Worm (Caenorhabditis elegans): ENCODE data around the gene fut-5.

DNA sequence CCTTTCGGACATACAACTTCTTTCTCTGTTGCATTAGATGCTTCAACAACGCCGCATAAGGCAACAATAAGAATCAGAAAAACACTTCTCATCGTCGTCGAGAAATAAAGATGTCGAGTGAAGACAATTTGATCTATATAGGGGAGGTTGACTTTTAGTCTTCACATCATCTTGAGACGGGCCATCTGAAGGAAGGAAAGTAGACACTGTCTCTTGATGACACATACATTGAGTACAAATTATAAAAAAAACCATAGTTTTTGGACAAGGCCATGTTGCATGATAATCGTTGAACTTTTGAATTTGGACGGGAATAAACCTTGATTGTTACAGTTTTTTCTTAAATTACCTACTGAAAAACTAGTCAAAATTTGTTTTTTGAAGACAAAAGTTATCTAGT is 45.8 kb downstream of the fut-5 start, which contains the start of gene clec-139:
- TF ChIP-seq ets-4 (tag; optimal IDR thresholded peaks at IDR 0.05) (no peak), tbx-2 (tag; optimal IDR thresholded peaks at IDR 0.05) (no peak)

Measured in whole organism, late embryonic.